Worm (Caenorhabditis elegans): ENCODE data around the gene F28C6.5.
A peak's percentile ranks its signal among the peaks of the same experiment; 100 is the strongest.

F28C6.5 gene

DNA sequence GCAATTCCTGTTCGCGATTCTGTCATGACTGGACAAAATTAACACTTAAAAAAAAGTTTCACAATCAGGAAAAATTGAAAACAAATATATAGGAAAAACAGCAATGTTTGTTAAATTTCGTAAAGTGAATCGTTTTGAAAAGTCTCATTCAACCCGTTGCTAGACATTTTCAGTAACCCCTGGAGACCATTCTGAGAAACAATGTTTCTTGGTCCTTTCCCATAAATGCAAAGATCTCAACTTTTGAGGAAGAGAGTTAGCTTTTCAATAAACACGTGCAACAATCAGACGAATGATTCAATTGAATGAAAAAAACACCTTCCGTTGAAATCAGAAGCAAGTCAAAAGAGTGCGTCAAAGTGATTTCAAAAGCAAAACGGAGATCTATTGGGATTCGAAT lies 10.8 kb downstream of the F28C6.5 start, which contains the start of gene F28C6.9:
TSS of gene F28C6.9 (minus strand) at position 101 of the 400 bp plus-strand sequence.
- TF ChIP-seq unc-39 (tag; optimal IDR thresholded peaks at IDR 0.05), result no peak
- TF ChIP-seq unc-62 (GFP tag; optimal IDR thresholded peaks at IDR 0.05), result no peak
- TF ChIP-seq R02D3.7 (tag; optimal IDR thresholded peaks at IDR 0.05), result no peak
- TF ChIP-seq skn-1 (tag; optimal IDR thresholded peaks at IDR 0.05), result no peak
- TF ChIP-seq jun-1 (tag; optimal IDR thresholded peaks at IDR 0.05), result no peak
- TF ChIP-seq elt-3 (tag; optimal IDR thresholded peaks at IDR 0.05), result no peak

- TF ChIP-seq daf-12 (tag; optimal IDR thresholded peaks at IDR 0.05) (no peak), sea-2 (GFP tag; optimal IDR thresholded peaks at IDR 0.05) (no peak), nhr-76 (tag; optimal IDR thresholded peaks at IDR 0.05) (no peak), hmg-11 (tag; optimal IDR thresholded peaks at IDR 0.05) (no peak), nhr-67 (tag; optimal IDR thresholded peaks at IDR 0.05) (no peak), nhr-77 (tag; optimal IDR thresholded peaks at IDR 0.05) (no peak), fkh-2 (tag; optimal IDR thresholded peaks at IDR 0.05) (no peak)
Measured at ce11 chrII:8610585-8610984, 11.3 kb downstream of the F28C6.5 start.

DNA sequence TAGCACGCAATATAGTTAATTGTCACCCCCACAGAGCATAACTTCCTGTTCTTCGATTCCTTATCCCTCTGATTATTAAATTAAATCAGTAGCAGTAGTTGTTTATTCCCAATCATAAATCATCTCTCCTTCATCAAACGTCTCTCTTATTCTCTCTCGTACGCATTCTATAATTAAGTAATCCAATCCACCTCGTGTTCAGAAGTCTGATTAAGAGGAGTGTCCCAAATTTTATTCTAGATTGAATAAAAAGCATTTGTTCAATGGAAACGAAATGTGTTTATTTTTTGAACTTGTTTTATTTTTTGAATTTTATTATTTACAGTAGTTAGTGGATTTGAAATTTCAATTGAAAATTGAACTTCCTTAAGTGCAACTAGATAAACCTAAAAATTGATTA lies 12.0 kb downstream of the F28C6.5 start:
- TF ChIP-seq nhr-237 (tag; optimal IDR thresholded peaks at IDR 0.05), result no peak
- TF ChIP-seq zag-1 (tag; optimal IDR thresholded peaks at IDR 0.05), result no peak
- no peak for TF ChIP-seq mml-1 (tag; optimal IDR thresholded peaks at IDR 0.05)
- TF ChIP-seq fkh-2 (tag; optimal IDR thresholded peaks at IDR 0.05), result no peak
- no peak for TF ChIP-seq mdl-1 (tag; optimal IDR thresholded peaks at IDR 0.05)
- TF ChIP-seq hmg-11 (tag; optimal IDR thresholded peaks at IDR 0.05), result no peak
- TF ChIP-seq eor-1 (tag; optimal IDR thresholded peaks at IDR 0.05), result no peak
- no peak for TF ChIP-seq fkh-10 (GFP tag; optimal IDR thresholded peaks at IDR 0.05)
- no peak for TF ChIP-seq skn-1 (tag; optimal IDR thresholded peaks at IDR 0.05)
- TF ChIP-seq nhr-11 (tag; optimal IDR thresholded peaks at IDR 0.05), result no peak
- TF ChIP-seq nhr-23 (tag; optimal IDR thresholded peaks at IDR 0.05), result no peak

DNA sequence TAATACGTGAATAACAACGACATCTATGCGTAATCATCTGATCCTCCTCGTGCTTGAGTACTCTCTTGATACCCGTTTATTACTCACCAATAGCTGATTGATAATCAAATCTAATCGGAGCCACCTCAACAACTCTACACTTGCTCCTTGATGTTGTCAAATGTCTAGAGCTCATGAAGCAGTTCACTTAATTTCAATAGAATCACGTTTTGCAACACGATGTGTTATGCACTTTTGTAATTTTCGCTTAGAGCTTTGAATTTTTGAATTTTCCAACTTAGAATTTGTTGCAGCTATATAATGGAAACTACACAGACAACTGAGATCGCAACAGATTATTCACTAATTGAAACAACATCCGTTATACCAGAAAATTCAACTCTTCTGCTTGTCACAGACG lies 13.2 kb downstream of the F28C6.5 start, which contains the start of gene T22C8.1:
TSS of gene T22C8.1 (plus strand) at position 301 of the 400 bp plus-strand sequence.
- no peak for TF ChIP-seq nhr-77 (tag; optimal IDR thresholded peaks at IDR 0.05)
- TF ChIP-seq ceh-82 (tag; optimal IDR thresholded peaks at IDR 0.05), result no peak
- no peak for TF ChIP-seq tbx-2 (tag; optimal IDR thresholded peaks at IDR 0.05)
- no peak for TF ChIP-seq ceh-28 (tag; optimal IDR thresholded peaks at IDR 0.05)
- no peak for TF ChIP-seq elt-1 (tag; optimal IDR thresholded peaks at IDR 0.05)
- no peak for TF ChIP-seq daf-12 (tag; optimal IDR thresholded peaks at IDR 0.05)
- no peak for TF ChIP-seq nhr-43 (tag; optimal IDR thresholded peaks at IDR 0.05; ENCODE audit: poor library complexity, severe bottlenecking)
- TF ChIP-seq fkh-10 (GFP tag; optimal IDR thresholded peaks at IDR 0.05), result no peak
- no peak for TF ChIP-seq fkh-2 (tag; optimal IDR thresholded peaks at IDR 0.05)

DNA sequence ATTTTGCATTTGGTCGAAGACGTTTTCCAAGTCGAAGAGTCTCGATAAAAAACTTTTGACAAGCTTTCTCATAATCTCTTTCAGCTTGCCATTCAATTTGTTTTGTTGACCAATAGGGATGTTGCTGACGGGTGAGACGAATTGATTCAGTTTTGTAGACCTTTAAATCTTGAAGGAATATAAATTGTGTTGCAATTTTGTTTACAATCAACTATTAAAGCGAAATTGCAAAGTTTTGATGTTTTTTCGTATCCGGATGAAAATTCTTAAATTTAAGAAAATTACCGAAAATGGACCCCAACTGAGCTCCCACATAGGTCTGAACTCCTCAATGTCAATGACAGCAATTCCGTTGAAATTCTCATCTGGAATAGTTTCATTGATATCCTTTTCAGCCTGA lies 16.8 kb downstream of the F28C6.5 start:
- no peak for TF ChIP-seq hmg-11 (tag; optimal IDR thresholded peaks at IDR 0.05)
- no peak for TF ChIP-seq nhr-28 (tag; optimal IDR thresholded peaks at IDR 0.05)

DNA sequence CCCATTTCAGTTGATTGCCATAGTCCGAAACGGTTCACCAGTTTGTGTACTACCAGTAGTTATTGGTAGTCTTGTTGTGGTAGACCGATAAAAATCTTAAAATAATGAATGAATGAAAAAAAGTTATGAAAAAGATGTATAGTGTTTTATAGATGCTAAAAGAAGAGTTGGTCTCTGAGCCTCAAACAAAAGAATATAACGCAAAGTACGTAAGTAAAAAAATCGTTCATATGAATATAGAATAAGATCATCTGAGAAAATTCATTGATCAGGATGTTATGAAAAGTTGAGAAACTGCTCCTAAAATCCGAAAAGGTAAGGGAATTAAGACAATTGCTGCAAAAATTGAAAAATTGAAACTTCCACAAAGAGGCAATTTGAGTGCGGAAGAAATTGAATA lies 18.2 kb downstream of the F28C6.5 start, which contains the start of gene chhy-1:
TSS of gene chhy-1 (minus strand) at position 101 of the 400 bp plus-strand sequence.
- no peak for TF ChIP-seq ceh-28 (tag; optimal IDR thresholded peaks at IDR 0.05)
- TF ChIP-seq pqm-1 (tag; optimal IDR thresholded peaks at IDR 0.05), result no peak
- TF ChIP-seq aly-2 (tag; optimal IDR thresholded peaks at IDR 0.05), result no peak
- TF ChIP-seq hmg-11 (tag; optimal IDR thresholded peaks at IDR 0.05), result no peak

ce11 chrII:8621883-8622282 lies 22.6 kb downstream of the F28C6.5 start, which contains the start of gene T22C8.3:
TSS of gene T22C8.3 (minus strand) at chrII:8621983.
- TF ChIP-seq pha-4 (tag; optimal IDR thresholded peaks at IDR 0.05) (peak; percentile 10), nhr-28 (tag; optimal IDR thresholded peaks at IDR 0.05) (no peak)

All from whole organism, L3 larva.